Fruit fly (Drosophila melanogaster) whole organism, embryonic: ENCODE measurements around the gene Naam.
A peak's percentile ranks its signal among the peaks of the same experiment; 100 is the strongest.

Source experiments
- ATbp ChIP-seq: fragments of 200-800 bp; sonication (Bioruptor generic); optimal IDR thresholded peaks from 2 replicates; lab custom pipeline; 2017; ENCODE audit warnings: missing biosample characterization, mild to moderate bottlenecking, missing genetic modification characterization, missing genetic modification reagents
- Abd-B ChIP-seq: fragments of 200-800 bp; sonication (Bioruptor generic); optimal IDR thresholded peaks from 2 replicates; lab custom pipeline; 2018; ENCODE audit warnings: missing biosample characterization, mild to moderate bottlenecking, missing genetic modification characterization, moderate library complexity
- Adf1 ChIP-seq: fragments of 200-800 bp; sonication (Bioruptor generic); IDR thresholded peaks from 2 replicates; pipeline ENCODE4 v1.3.6; 2022; ENCODE audit warnings: missing biosample characterization, missing genetic modification characterization
- Aef1 ChIP-seq: fragments of 200-800 bp; sonication (Bioruptor generic); IDR thresholded peaks from 3 replicates; pipeline ENCODE4 v1.3.6; 2022; ENCODE audit warnings: missing biosample characterization, missing genetic modification characterization
- Atf-2 ChIP-seq: fragments of 200-800 bp; sonication (Bioruptor generic); optimal IDR thresholded peaks from 2 replicates; lab custom pipeline; 2016; ENCODE audit warnings: missing biosample characterization, missing genetic modification characterization
- CG10321 ChIP-seq: fragments of 200-800 bp; sonication (Bioruptor generic); IDR thresholded peaks from 2 replicates; pipeline ENCODE4 v1.3.6; 2022; ENCODE audit warnings: missing biosample characterization, missing genetic modification characterization
- CG11093 ChIP-seq: fragments of 200-800 bp; sonication (Bioruptor generic); IDR thresholded peaks from 3 replicates; pipeline ENCODE4 v1.3.6; 2022; ENCODE audit warnings: missing biosample characterization, missing genetic modification characterization
- CG11247 ChIP-seq: fragments of 200-800 bp; sonication (Bioruptor generic); IDR thresholded peaks from 2 replicates; pipeline ENCODE4 v1.3.6; 2022; ENCODE audit warnings: missing biosample characterization, missing genetic modification characterization
- CG12155 ChIP-seq: fragments of 200-800 bp; sonication (Bioruptor generic); optimal IDR thresholded peaks from 3 replicates; lab custom pipeline; 2016; ENCODE audit warnings: missing biosample characterization, missing genetic modification characterization
- CG12219 ChIP-seq: fragments of 200-800 bp; sonication (Bioruptor generic); optimal IDR thresholded peaks from 3 replicates; lab custom pipeline; 2018; ENCODE audit warnings: missing biosample characterization, mild to moderate bottlenecking, missing genetic modification characterization
- CG12391 ChIP-seq: fragments of 200-800 bp; sonication (Bioruptor generic); optimal IDR thresholded peaks from 3 replicates; lab custom pipeline; 2018; ENCODE audit warnings: missing biosample characterization, mild to moderate bottlenecking, missing genetic modification characterization, moderate library complexity
- CG14050 ChIP-seq: fragments of 200-800 bp; sonication (Bioruptor generic); IDR thresholded peaks from 3 replicates; pipeline ENCODE4 v1.3.6; 2022; ENCODE audit warnings: missing biosample characterization, missing genetic modification characterization
- CG14710 ChIP-seq: fragments of 200-800 bp; sonication (Bioruptor generic); optimal IDR thresholded peaks from 3 replicates; lab custom pipeline; 2019; ENCODE audit warnings: missing biosample characterization, mild to moderate bottlenecking, missing genetic modification characterization, moderate library complexity
- CG14860 ChIP-seq: fragments of 200-800 bp; sonication (Bioruptor generic); IDR thresholded peaks from 3 replicates; pipeline ENCODE4 v1.3.6; 2022; ENCODE audit warnings: missing biosample characterization, missing genetic modification characterization; ENCODE audit not compliant: partially characterized antibody
- CG1647 ChIP-seq: fragments of 200-800 bp; sonication (Bioruptor generic); optimal IDR thresholded peaks from 3 replicates; lab custom pipeline; 2016; ENCODE audit warnings: missing biosample characterization, missing genetic modification characterization
- CG18599 ChIP-seq: fragments of 200-800 bp; sonication (Bioruptor generic); optimal IDR thresholded peaks from 3 replicates; lab custom pipeline; 2017; ENCODE audit warnings: missing biosample characterization, missing genetic modification characterization, mild to moderate bottlenecking, moderate library complexity, missing genetic modification reagents
- CG31365 ChIP-seq: fragments of 200-800 bp; sonication (Bioruptor generic); optimal IDR thresholded peaks from 2 replicates; lab custom pipeline; 2018; ENCODE audit warnings: missing biosample characterization, mild to moderate bottlenecking, missing genetic modification characterization
- CG34224 ChIP-seq: fragments of 200-800 bp; sonication (Bioruptor generic); IDR thresholded peaks from 3 replicates; pipeline ENCODE4 v1.3.6; 2022; ENCODE audit warnings: missing biosample characterization, missing genetic modification characterization; ENCODE audit not compliant: partially characterized antibody
- CG5245 ChIP-seq: fragments of 200-800 bp; sonication (Bioruptor generic); optimal IDR thresholded peaks from 3 replicates; lab custom pipeline; 2016; ENCODE audit warnings: missing biosample characterization, missing genetic modification characterization
- CG6813 ChIP-seq: fragments of 200-800 bp; sonication (Bioruptor generic); optimal IDR thresholded peaks from 2 replicates; lab custom pipeline; 2017; ENCODE audit warnings: missing biosample characterization, missing genetic modification characterization, mild to moderate bottlenecking, moderate library complexity, missing genetic modification reagents
- CG8765 ChIP-seq: fragments of 200-800 bp; sonication (Bioruptor generic); IDR thresholded peaks from 2 replicates; pipeline ENCODE4 v1.3.6; 2022; ENCODE audit warnings: missing biosample characterization, missing genetic modification characterization
- CTCF ChIP-seq: fragments of 200-800 bp; sonication (Bioruptor generic); optimal IDR thresholded peaks from 2 replicates; lab custom pipeline; 2017; ENCODE audit warnings: missing biosample characterization, mild to moderate bottlenecking, missing genetic modification characterization, moderate library complexity
- Doc2 ChIP-seq: fragments of 200-800 bp; sonication (Bioruptor generic); IDR thresholded peaks from 2 replicates; pipeline ENCODE4 v1.3.6; 2022; ENCODE audit warnings: missing biosample characterization, missing genetic modification characterization
- E2f2 ChIP-seq: fragments of 200-800 bp; sonication (Bioruptor generic); IDR thresholded peaks from 2 replicates; pipeline ENCODE4 v1.3.6; 2022; ENCODE audit warnings: missing biosample characterization, missing genetic modification characterization
- ERR ChIP-seq: fragments of 200-800 bp; sonication (Bioruptor generic); optimal IDR thresholded peaks from 2 replicates; lab custom pipeline; 2016; ENCODE audit warnings: missing biosample characterization, missing genetic modification characterization
- H15 ChIP-seq: fragments of 200-800 bp; sonication (Bioruptor generic); IDR thresholded peaks from 3 replicates; pipeline ENCODE4 v1.3.6; 2022; ENCODE audit warnings: missing biosample characterization, missing genetic modification characterization
- Hr78 ChIP-seq, 2 experiments: fragments of 200-800 bp in 1 of 2; fragments of >200 bp in 1 of 2; sonication (Bioruptor generic) in 1 of 2; optimal IDR thresholded peaks; 2 replicates each; lab custom pipeline; 2017 to 2019; ENCODE audit warnings: missing biosample characterization in 2 of 2, missing genetic modification characterization in 2 of 2, mild to moderate bottlenecking in 1 of 2, moderate library complexity in 1 of 2
- MBD-R2 ChIP-seq: fragments of 200-800 bp; sonication (Bioruptor generic); IDR thresholded peaks from 2 replicates; pipeline ENCODE4 v1.3.6; 2022; ENCODE audit warnings: missing biosample characterization, missing genetic modification characterization
- Med ChIP-seq: fragments of 200-800 bp; sonication (Bioruptor generic); peaks from one replicate; lab custom pipeline; 2016; ENCODE audit warnings: missing biosample characterization, missing genetic modification characterization, mild to moderate bottlenecking, inconsistent platforms, moderate library complexity
- Opbp ChIP-seq: fragments of 200-800 bp; sonication (Bioruptor generic); IDR thresholded peaks from 3 replicates; pipeline ENCODE4 v1.3.6; 2022; ENCODE audit warnings: missing biosample characterization, missing genetic modification characterization; ENCODE audit not compliant: partially characterized antibody
- Sry-δ ChIP-seq: fragments of 200-800 bp; sonication (Bioruptor generic); optimal IDR thresholded peaks from 2 replicates; lab custom pipeline; 2016; ENCODE audit warnings: missing biosample characterization, missing genetic modification characterization
- Xbp1 ChIP-seq: fragments of 200-800 bp; sonication (Bioruptor generic); optimal IDR thresholded peaks from 3 replicates; lab custom pipeline; 2016; ENCODE audit warnings: missing biosample characterization, mild to moderate bottlenecking, missing genetic modification characterization
- abd-A ChIP-seq: fragments of 200-800 bp; sonication (Bioruptor generic); optimal IDR thresholded peaks from 3 replicates; lab custom pipeline; 2019; ENCODE audit warnings: missing biosample characterization, mild to moderate bottlenecking, missing genetic modification characterization, moderate library complexity
- bigmax ChIP-seq: fragments of 200-800 bp; sonication (Bioruptor generic); optimal IDR thresholded peaks from 2 replicates; lab custom pipeline; 2018; ENCODE audit warnings: missing biosample characterization, mild to moderate bottlenecking, missing genetic modification characterization
- chif ChIP-seq, 2 experiments: fragments of 200-800 bp; sonication (Bioruptor generic); optimal IDR thresholded peaks; 3 replicates each; lab custom pipeline; 2016; ENCODE audit warnings: missing biosample characterization in 2 of 2, missing genetic modification characterization in 2 of 2
- dpn ChIP-seq, 2 experiments: fragments of 200-800 bp; sonication (Bioruptor generic); optimal IDR thresholded peaks; 3 replicates each; lab custom pipeline; 2016; ENCODE audit warnings: missing biosample characterization in 2 of 2, missing genetic modification characterization in 2 of 2
- ems ChIP-seq: fragments of 200-800 bp; sonication (Bioruptor generic); optimal IDR thresholded peaks from 3 replicates; lab custom pipeline; 2016; ENCODE audit warnings: missing biosample characterization, missing genetic modification characterization
- hbn ChIP-seq: fragments of 200-800 bp; sonication (Bioruptor generic); IDR thresholded peaks from 2 replicates; pipeline ENCODE4 v1.3.6; 2022; ENCODE audit warnings: missing biosample characterization, missing genetic modification characterization; ENCODE audit not compliant: partially characterized antibody
- insv ChIP-seq, 2 experiments: fragments of 200-800 bp; sonication (Bioruptor generic); optimal IDR thresholded peaks; 3 replicates each; lab custom pipeline; 2016 to 2018; ENCODE audit warnings: missing biosample characterization in 2 of 2, missing genetic modification characterization in 2 of 2
- onecut ChIP-seq: fragments of 200-800 bp; sonication (Bioruptor generic); IDR thresholded peaks from 2 replicates; pipeline ENCODE4 v1.3.6; 2022; ENCODE audit warnings: missing biosample characterization, missing genetic modification characterization
- peb ChIP-seq: fragments of 200-800 bp; sonication (Bioruptor generic); IDR thresholded peaks from 2 replicates; pipeline ENCODE4 v1.3.6; 2022; ENCODE audit warnings: missing biosample characterization, missing genetic modification characterization
- pfk ChIP-seq: fragments of 200-800 bp; sonication (Bioruptor generic); optimal IDR thresholded peaks from 2 replicates; lab custom pipeline; 2018; ENCODE audit warnings: missing biosample characterization, mild to moderate bottlenecking, missing genetic modification characterization, moderate library complexity
- pita ChIP-seq: fragments of 200-800 bp; sonication (Bioruptor generic); optimal IDR thresholded peaks from 2 replicates; lab custom pipeline; 2017; ENCODE audit warnings: missing biosample characterization, mild to moderate bottlenecking, missing genetic modification characterization
- stwl ChIP-seq: fragments of 200-800 bp; sonication (Bioruptor generic); optimal IDR thresholded peaks from 3 replicates; lab custom pipeline; 2018; ENCODE audit warnings: missing biosample characterization, mild to moderate bottlenecking, missing genetic modification characterization, moderate library complexity
- tap ChIP-seq: fragments of 200-800 bp; optimal IDR thresholded peaks from 3 replicates; lab custom pipeline; 2019; ENCODE audit warnings: missing biosample characterization, mild to moderate bottlenecking, missing genetic modification characterization, moderate library complexity
- tio ChIP-seq: fragments of 200-800 bp; sonication (Bioruptor generic); optimal IDR thresholded peaks from 2 replicates; lab custom pipeline; 2017; ENCODE audit warnings: missing biosample characterization, missing genetic modification characterization, inconsistent platforms
- tll ChIP-seq, 2 experiments: fragments of 200-800 bp in 1 of 2; fragments of >200 bp in 1 of 2; sonication (Bioruptor generic) in 1 of 2; optimal IDR thresholded peaks; 2 replicates each; lab custom pipeline; 2017 to 2019; ENCODE audit warnings: missing biosample characterization in 2 of 2, missing genetic modification characterization in 2 of 2, mild to moderate bottlenecking in 1 of 2, moderate library complexity in 1 of 2
- zen ChIP-seq: fragments of 200-800 bp; sonication (Bioruptor generic); optimal IDR thresholded peaks from 3 replicates; lab custom pipeline; 2018; ENCODE audit warnings: missing biosample characterization, mild to moderate bottlenecking, missing genetic modification characterization, moderate library complexity

The Naam gene

dm6 chr3R:19671223-19671991, at the start of gene Naam (continued):
- no peak for TF ChIP-seq tll (GFP tag; optimal IDR thresholded peaks at IDR 0.05; lab: Kevin White, UChicago)
- no peak for TF ChIP-seq CG14860
- TF ChIP-seq Med = peak; percentile 98
- peak; percentile 57; the same call in 1 of the 2 replicates for TF ChIP-seq E2f2 (GFP tag; lab: Robert Waterston, UW)
- TF ChIP-seq ERR = peak; percentile 78
- TF ChIP-seq dpn (GFP tag; optimal IDR thresholded peaks at IDR 0.05; lab: Kevin White, UChicago) = peak; percentile 85 to 87
- TF ChIP-seq CG11093 (GFP tag; lab: Robert Waterston, UW) = no peak
- TF ChIP-seq chif (GFP tag; optimal IDR thresholded peaks at IDR 0.05; lab: Kevin White, UChicago) = peak; percentile 50 to 69
- peak; percentile 85 for TF ChIP-seq Xbp1 (GFP tag; lab: Kevin White, UChicago)
- peak; percentile 60; the same call in 1 of the 2 replicates for TF ChIP-seq onecut (GFP tag; lab: Robert Waterston, UW)
- no peak for TF ChIP-seq Doc2 (GFP tag; lab: Robert Waterston, UW)
- peak; percentile 81 for TF ChIP-seq ems (GFP tag; lab: Kevin White, UChicago)
- TF ChIP-seq CG10321 (GFP tag; lab: Robert Waterston, UW) = no peak; the same call in 1 of the 2 replicates
- TF ChIP-seq Atf-2 = peak; percentile 67
- peak; percentile 66 for TF ChIP-seq CG12219
- TF ChIP-seq CTCF = peak; percentile 32
- no peak for TF ChIP-seq hbn
- TF ChIP-seq CG34224 = no peak
- TF ChIP-seq abd-A (tag; lab: Kevin White, UChicago) = no peak
- TF ChIP-seq Adf1 (GFP tag; lab: Robert Waterston, UW) = peak; percentile 46; the same call in 1 of the 2 replicates
- TF ChIP-seq tio (GFP tag; lab: Kevin White, UChicago) = peak; percentile 35
- TF ChIP-seq CG31365 = peak; percentile 26
- TF ChIP-seq CG12155 (GFP tag; lab: Kevin White, UChicago) = peak; percentile 71
- TF ChIP-seq Hr78 (GFP tag; optimal IDR thresholded peaks at IDR 0.05; lab: Kevin White, UChicago) = peak in 1 of 2 experiments; percentile 21
- TF ChIP-seq Sry-δ = no peak
- TF ChIP-seq insv (GFP tag; optimal IDR thresholded peaks at IDR 0.05; lab: Kevin White, UChicago) = no peak
- TF ChIP-seq CG14050 (GFP tag; lab: Robert Waterston, UW) = peak; percentile 73; the same call in 2 of the 3 replicates
- TF ChIP-seq pita = no peak
- no peak for TF ChIP-seq bigmax (GFP tag; lab: Kevin White, UChicago)
- peak; percentile 34 for TF ChIP-seq tap (tag; lab: Kevin White, UChicago)
- TF ChIP-seq CG11247 = peak; percentile 75
- peak; percentile 26; the same call in 1 of the 2 replicates for TF ChIP-seq peb (GFP tag; lab: Robert Waterston, UW)
- peak; percentile 22 for TF ChIP-seq CG14710 (tag; lab: Kevin White, UChicago)
- peak; percentile 80 for TF ChIP-seq ATbp (GFP tag; lab: Kevin White, UChicago)
- peak; percentile 94 for TF ChIP-seq CG18599 (GFP tag; lab: Kevin White, UChicago)
- TF ChIP-seq zen (tag; lab: Kevin White, UChicago) = peak; percentile 21
- peak; percentile 56 for TF ChIP-seq Aef1 (GFP tag; lab: Robert Waterston, UW)
- no peak for TF ChIP-seq Opbp
- no peak; the same call in 2 of the 3 replicates for TF ChIP-seq H15
- TF ChIP-seq CG6813 (GFP tag; lab: Kevin White, UChicago) = peak; percentile 86
- TF ChIP-seq pfk (GFP tag; lab: Kevin White, UChicago) = no peak
- no peak for TF ChIP-seq CG1647
- 0 out of 2 replicates have a peak, but pooled peaks have one; percentile 24 for TF ChIP-seq CG8765 (GFP tag; lab: Robert Waterston, UW)
- TF ChIP-seq stwl (tag; lab: Kevin White, UChicago) = no peak
- no peak for TF ChIP-seq Abd-B
- peak; percentile 84 for TF ChIP-seq CG12391 (tag; lab: Kevin White, UChicago)
- TF ChIP-seq MBD-R2 (GFP tag; lab: Robert Waterston, UW) = peak; percentile 40; the same call in 1 of the 2 replicates
- TF ChIP-seq CG5245 (GFP tag; lab: Kevin White, UChicago) = peak; percentile 36
